Worm (Caenorhabditis elegans) whole organism, midembryonic: Measurements from ENCODE around the gene srt-29.
A peak's percentile ranks its signal among the peaks of the same experiment; 100 is the strongest.

ENCODE experiments used
- T22C8.4 ChIP-seq: fragments of 200-800 bp; sonication (Bioruptor generic); IDR thresholded peaks from 2 replicates; pipeline ENCODE4 v1.3.6; 2022; ENCODE audit warnings: missing genetic modification characterization, missing compliant biosample characterization
- cog-1 ChIP-seq: sonication (generic microtip); optimal IDR thresholded peaks from 2 replicates; lab custom pipeline; 2016; ENCODE audit warnings: missing genetic modification characterization, missing compliant biosample characterization
- flt-1 ChIP-seq: fragments of 200-800 bp; sonication (Bioruptor generic); IDR thresholded peaks from 2 replicates; pipeline ENCODE4 v1.3.6; 2022; ENCODE audit warnings: missing genetic modification characterization, missing compliant biosample characterization
- klf-2 ChIP-seq: fragments of 200-800 bp; sonication (Bioruptor generic); conservative IDR thresholded peaks from 2 replicates; pipeline ENCODE4 v1.3.6; 2022; ENCODE audit warnings: missing genetic modification reagents, missing genetic modification characterization, missing compliant biosample characterization
- med-1 ChIP-seq: sonication (generic microtip); optimal IDR thresholded peaks from 2 replicates; lab custom pipeline; 2017; ENCODE audit warnings: missing genetic modification characterization, mild to moderate bottlenecking, missing compliant biosample characterization, antibody characterized with exemption, missing genetic modification reagents; ENCODE audit not compliant: insufficient read depth
- ref-1 ChIP-seq: fragments of 200-800 bp; sonication (Bioruptor generic); conservative IDR thresholded peaks from 2 replicates; pipeline ENCODE4 v1.3.6; 2022; ENCODE audit warnings: missing genetic modification reagents, missing genetic modification characterization, missing compliant biosample characterization
- tab-1 ChIP-seq: fragments of 200-800 bp; sonication (Bioruptor generic); IDR thresholded peaks from 2 replicates; pipeline ENCODE4 v1.3.6; 2022; ENCODE audit warnings: missing genetic modification characterization, missing compliant biosample characterization
- ztf-23 ChIP-seq: fragments of 200-800 bp; sonication (Bioruptor generic); IDR thresholded peaks from 2 replicates; pipeline ENCODE4 v1.3.6; 2022; ENCODE audit warnings: missing genetic modification reagents, missing genetic modification characterization, missing compliant biosample characterization
- ztf-29 ChIP-seq: fragments of 200-800 bp; sonication (Bioruptor generic); IDR thresholded peaks from 2 replicates; pipeline ENCODE4 v1.3.6; 2022; ENCODE audit warnings: missing genetic modification reagents, missing genetic modification characterization, missing compliant biosample characterization

The srt-29 gene

DNA sequence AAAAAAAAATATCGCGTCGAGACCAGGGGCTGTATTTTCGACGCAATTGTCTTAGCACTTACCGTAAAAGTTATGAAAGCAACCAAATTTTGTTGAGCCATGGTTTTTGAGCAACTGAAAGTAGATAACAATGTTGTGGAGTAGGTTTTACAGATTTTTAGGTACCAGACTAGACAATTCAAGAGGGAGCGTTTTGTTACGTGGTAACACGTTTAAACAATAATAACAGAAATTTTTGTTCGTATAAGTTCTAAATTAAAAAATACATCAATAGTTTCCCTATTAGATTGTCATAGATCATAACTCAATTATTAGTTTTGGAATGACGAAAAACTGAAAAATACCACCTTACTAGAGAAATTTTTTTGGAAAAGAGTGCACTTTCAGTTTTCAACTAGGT lies 31.1 kb upstream of the srt-29 start, which contains the start of gene srx-24:
srx-24 (minus strand) TSS at position 101 of the 400 bp plus-strand sequence.
- TF ChIP-seq cog-1 (tag; lab: Kevin White, UChicago): no peak
- TF ChIP-seq ztf-23 (GFP tag; lab: Robert Waterston, UW): no peak
- no peak for TF ChIP-seq ztf-29 (GFP tag; lab: Robert Waterston, UW)
- no peak for TF ChIP-seq med-1 (GFP tag; lab: Kevin White, UChicago)
- no peak for TF ChIP-seq ref-1 (GFP tag; lab: Robert Waterston, UW)
- no peak for TF ChIP-seq flt-1 (GFP tag; lab: Robert Waterston, UW)
- TF ChIP-seq tab-1 (GFP tag; lab: Robert Waterston, UW): no peak
- TF ChIP-seq T22C8.4: no peak
- no peak for TF ChIP-seq klf-2 (GFP tag; lab: Robert Waterston, UW)

DNA sequence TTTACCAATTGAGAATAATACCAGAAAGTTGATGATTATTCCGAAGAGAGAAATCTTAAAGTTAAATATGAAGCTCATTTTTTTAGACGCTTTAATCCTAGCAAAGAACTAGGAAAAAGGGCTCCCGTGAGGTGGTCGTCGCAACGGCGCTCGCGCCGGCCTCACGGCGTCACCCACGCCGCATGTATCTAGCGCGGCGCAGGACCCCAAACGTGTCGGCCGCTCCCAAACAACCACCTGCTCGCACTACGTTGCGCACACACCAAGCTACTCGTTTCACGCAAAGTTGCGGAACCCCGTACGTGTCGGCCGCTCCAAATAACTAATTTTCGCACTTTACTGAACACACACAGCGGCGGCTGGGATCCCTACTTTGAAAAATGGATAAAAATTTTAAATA lies 27.5 kb upstream of the srt-29 start:
- no peak for TF ChIP-seq ref-1 (GFP tag; lab: Robert Waterston, UW)
- no peak for TF ChIP-seq tab-1 (GFP tag; lab: Robert Waterston, UW)
- TF ChIP-seq flt-1 (GFP tag; lab: Robert Waterston, UW): no peak
- no peak for TF ChIP-seq klf-2 (GFP tag; lab: Robert Waterston, UW)

DNA sequence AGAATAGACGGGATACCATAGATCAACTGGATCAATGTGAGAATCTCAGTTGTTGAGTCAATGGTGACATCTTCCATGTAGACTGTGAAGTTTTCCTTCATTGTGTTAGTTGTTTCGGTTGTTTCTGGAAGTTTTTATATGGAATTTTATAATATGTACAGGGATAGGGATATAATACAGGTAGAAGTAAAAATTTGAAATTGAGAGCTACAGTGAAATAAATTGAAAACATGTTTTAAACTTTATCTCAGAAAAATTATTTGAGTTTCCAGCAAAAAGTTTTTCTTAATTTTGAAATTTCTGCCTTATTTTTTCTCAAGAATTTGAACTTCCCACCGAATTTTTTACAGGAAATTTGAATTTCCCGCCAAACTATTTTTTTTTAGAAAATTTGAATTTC lies 23.4 kb upstream of the srt-29 start, which contains the start of gene srg-62:
srg-62 (minus strand) TSS at position 101 of the 400 bp plus-strand sequence.
- TF ChIP-seq ztf-23 (GFP tag; lab: Robert Waterston, UW): no peak
- no peak for TF ChIP-seq klf-2 (GFP tag; lab: Robert Waterston, UW)
- TF ChIP-seq med-1 (GFP tag; lab: Kevin White, UChicago): no peak
- no peak for TF ChIP-seq flt-1 (GFP tag; lab: Robert Waterston, UW)
- TF ChIP-seq ref-1 (GFP tag; lab: Robert Waterston, UW): no peak

DNA sequence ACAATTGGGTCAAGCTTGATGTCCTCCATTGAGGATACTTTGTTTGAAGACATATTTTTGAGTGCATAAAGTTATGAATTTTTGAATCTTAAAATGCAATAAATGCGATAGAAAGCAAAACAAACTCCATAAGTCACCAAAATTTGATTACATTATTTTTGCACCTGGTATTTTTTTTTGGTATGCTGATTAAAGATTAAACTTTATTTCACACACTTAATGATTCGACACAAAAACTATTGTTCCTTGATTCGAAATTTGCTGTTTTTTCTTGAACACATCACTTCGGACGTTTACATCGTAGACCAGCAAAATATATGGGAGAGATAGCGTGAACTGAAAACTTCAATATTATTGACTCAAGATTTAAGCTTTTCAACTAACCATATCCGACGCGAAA lies 21.3 kb upstream of the srt-29 start, which contains the start of gene srg-61:
srg-61 (minus strand) TSS at position 101 of the 400 bp plus-strand sequence.
- TF ChIP-seq klf-2 (GFP tag; lab: Robert Waterston, UW) (no peak), med-1 (GFP tag; lab: Kevin White, UChicago) (no peak), flt-1 (GFP tag; lab: Robert Waterston, UW) (no peak), ref-1 (GFP tag; lab: Robert Waterston, UW) (no peak), T22C8.4 (no peak)

DNA sequence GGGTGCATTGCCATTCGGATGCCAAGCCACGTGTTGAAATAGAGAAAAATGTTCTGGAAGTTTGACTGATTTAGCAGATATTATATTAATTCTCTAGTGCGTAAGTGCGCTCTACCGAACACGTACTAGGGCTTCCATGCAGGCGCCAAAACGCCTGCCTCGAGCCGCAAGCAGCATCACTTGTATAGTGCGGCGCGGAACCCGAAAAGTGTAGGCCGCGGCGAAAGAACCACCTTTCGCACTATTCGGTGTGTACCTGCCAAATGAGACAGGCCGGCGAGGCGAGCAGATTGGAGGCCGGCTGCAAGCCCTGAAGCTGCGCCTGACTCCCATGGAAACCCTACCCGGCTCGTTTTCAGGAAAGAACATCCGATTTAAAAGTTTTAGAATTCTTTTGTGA lies 20.7 kb upstream of the srt-29 start:
- TF ChIP-seq flt-1 (GFP tag; lab: Robert Waterston, UW) (0 out of 2 replicates have a peak, but pooled peaks have one; percentile 14), med-1 (GFP tag; lab: Kevin White, UChicago) (no peak)

DNA sequence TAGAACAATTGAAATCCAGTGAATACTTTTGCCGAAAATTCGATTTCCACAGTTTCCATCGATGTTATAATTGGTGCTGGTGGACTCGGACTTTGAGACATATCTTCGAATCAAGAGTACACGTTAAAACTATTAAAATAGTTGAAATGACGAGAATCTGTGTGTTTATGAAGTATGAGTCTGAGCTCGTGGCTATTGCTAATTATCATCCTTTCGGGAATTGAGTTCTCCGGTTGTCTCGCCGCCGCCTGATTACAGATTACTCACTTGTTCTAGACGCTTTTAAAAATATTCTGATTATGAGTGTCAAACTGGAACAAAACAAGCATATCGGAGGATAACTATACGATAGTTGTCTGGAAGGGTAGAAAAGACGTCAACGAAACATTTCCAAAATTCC lies 19.2 kb upstream of the srt-29 start, which contains the start of gene srg-56:
srg-56 (minus strand) TSS at position 101 of the 400 bp plus-strand sequence.
- TF ChIP-seq cog-1 (tag; lab: Kevin White, UChicago): no peak
- no peak for TF ChIP-seq ztf-29 (GFP tag; lab: Robert Waterston, UW)
- no peak for TF ChIP-seq ztf-23 (GFP tag; lab: Robert Waterston, UW)
- TF ChIP-seq med-1 (GFP tag; lab: Kevin White, UChicago): no peak
- no peak for TF ChIP-seq klf-2 (GFP tag; lab: Robert Waterston, UW)
- TF ChIP-seq tab-1 (GFP tag; lab: Robert Waterston, UW): no peak
- TF ChIP-seq flt-1 (GFP tag; lab: Robert Waterston, UW): no peak
- no peak for TF ChIP-seq ref-1 (GFP tag; lab: Robert Waterston, UW)
- no peak for TF ChIP-seq T22C8.4

DNA sequence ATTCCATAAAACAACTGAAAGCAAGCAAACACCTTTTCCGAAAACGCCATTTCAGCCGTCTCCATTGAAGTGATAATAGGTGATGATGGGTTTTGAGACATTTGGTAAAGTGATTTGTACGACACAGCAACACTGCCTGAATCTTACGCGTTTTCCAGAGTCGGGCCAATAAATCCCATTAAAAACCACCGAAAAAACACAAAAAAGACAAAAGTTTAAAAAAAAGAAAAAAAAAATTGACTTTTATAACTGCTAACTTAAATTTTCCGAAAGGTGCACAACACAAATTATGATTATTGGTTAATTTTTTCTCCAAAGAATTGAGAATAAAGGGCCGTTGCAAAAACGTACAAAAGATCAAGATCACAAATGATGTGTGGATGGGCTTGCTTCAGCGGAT lies 15.4 kb upstream of the srt-29 start, which contains the start of gene srg-57:
srg-57 (minus strand) TSS at position 101 of the 400 bp plus-strand sequence.
- TF ChIP-seq klf-2 (GFP tag; lab: Robert Waterston, UW) (no peak), flt-1 (GFP tag; lab: Robert Waterston, UW) (no peak), ref-1 (GFP tag; lab: Robert Waterston, UW) (no peak), med-1 (GFP tag; lab: Kevin White, UChicago) (no peak), ztf-29 (GFP tag; lab: Robert Waterston, UW) (no peak), tab-1 (GFP tag; lab: Robert Waterston, UW) (no peak), ztf-23 (GFP tag; lab: Robert Waterston, UW) (no peak), cog-1 (tag; lab: Kevin White, UChicago) (no peak), T22C8.4 (no peak)

DNA sequence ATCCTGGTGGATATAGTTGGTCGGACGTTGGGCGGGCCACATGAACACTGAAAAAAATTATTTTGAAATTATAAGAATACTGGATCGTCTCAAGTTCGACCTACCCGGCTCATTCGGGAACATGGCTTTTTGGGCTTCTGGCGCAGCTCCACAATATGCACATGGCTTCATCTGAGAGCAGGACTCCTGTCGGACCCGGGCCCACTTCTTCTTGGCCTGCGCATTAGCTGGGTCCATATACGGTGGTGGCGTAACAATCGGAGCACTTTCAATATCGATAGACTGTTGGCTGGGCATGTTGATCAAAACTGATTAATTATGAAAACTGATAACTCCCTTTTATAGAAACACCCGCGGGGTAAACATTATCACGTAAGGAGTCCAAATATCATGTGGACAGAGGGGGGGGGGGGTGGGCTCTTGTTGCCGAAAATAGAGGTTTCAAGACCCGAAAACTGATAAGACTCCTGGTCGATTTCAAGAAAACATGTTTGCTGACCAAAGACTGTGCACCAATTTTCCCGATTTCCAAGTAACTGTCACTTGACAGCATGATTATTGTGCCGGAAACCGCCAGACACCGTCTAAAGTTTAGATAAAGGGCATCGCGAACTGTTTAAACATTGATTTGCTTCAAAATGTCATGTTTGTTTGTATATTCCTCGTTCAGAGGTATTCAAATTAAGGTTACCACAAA lies 12.0 kb upstream of the srt-29 start, which contains the start of gene dod-3:
dod-3 (minus strand) TSS at position 315 of the 697 bp plus-strand sequence.
- TF ChIP-seq tab-1 (GFP tag; lab: Robert Waterston, UW) (no peak), ztf-23 (GFP tag; lab: Robert Waterston, UW) (no peak), ref-1 (GFP tag; lab: Robert Waterston, UW) (no peak), flt-1 (GFP tag; lab: Robert Waterston, UW) (no peak), klf-2 (GFP tag; lab: Robert Waterston, UW) (no peak), cog-1 (tag; lab: Kevin White, UChicago) (no peak), med-1 (GFP tag; lab: Kevin White, UChicago) (no peak), ztf-29 (GFP tag; lab: Robert Waterston, UW) (no peak), T22C8.4 (no peak)

DNA sequence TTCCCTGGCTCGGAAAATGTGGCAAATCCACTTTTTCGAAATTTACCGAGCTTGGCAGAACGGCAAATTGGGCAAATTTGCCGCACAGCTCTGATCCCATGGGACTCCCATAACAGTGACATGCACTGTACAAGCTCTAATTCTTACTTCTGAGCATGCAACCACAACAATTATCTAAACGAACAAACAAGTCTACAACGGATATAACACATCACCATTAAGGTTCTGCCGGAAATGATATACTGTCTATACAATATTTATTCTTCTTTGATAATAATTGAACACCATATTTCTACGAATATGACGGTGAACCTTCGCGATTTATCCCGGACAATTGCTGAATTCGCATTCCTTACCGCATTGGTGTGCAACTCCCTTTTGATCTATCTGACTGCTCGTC lies 9.3 kb upstream of the srt-29 start, which contains the start of gene str-33:
str-33 (plus strand) TSS at position 301 of the 400 bp plus-strand sequence.
- TF ChIP-seq med-1 (GFP tag; lab: Kevin White, UChicago): no peak
- TF ChIP-seq ref-1 (GFP tag; lab: Robert Waterston, UW): no peak
- no peak for TF ChIP-seq cog-1 (tag; lab: Kevin White, UChicago)
- no peak for TF ChIP-seq flt-1 (GFP tag; lab: Robert Waterston, UW)
- no peak for TF ChIP-seq klf-2 (GFP tag; lab: Robert Waterston, UW)
- TF ChIP-seq ztf-23 (GFP tag; lab: Robert Waterston, UW): no peak
- TF ChIP-seq tab-1 (GFP tag; lab: Robert Waterston, UW): no peak
- no peak for TF ChIP-seq T22C8.4
- TF ChIP-seq ztf-29 (GFP tag; lab: Robert Waterston, UW): no peak
